Worm (Caenorhabditis elegans) whole organism, L2 larva: Measurements from ENCODE around the gene twk-9.

ENCODE experiments used
- C34F6.9 ChIP-seq: fragments of 150-350 bp; optimal IDR thresholded peaks from 2 replicates; lab custom pipeline; 2014; ENCODE audit warnings: missing biosample characterization, missing genetic modification characterization
- F13H6.1 ChIP-seq: sonication (generic microtip); optimal IDR thresholded peaks from 2 replicates; lab custom pipeline; 2016; ENCODE audit warnings: missing genetic modification characterization, missing compliant biosample characterization
- R02D3.7 ChIP-seq: fragments of 150-350 bp; optimal IDR thresholded peaks from 2 replicates; lab custom pipeline; 2014; ENCODE audit warnings: missing biosample characterization, missing genetic modification characterization
- Y55F3AM.14 ChIP-seq: fragments of 200-800 bp; sonication (Bioruptor generic); optimal IDR thresholded peaks from 2 replicates; lab custom pipeline; 2018; ENCODE audit warnings: mild to moderate bottlenecking, missing genetic modification characterization, missing compliant biosample characterization
- ZK546.5 ChIP-seq: sonication (generic microtip); optimal IDR thresholded peaks from 2 replicates; lab custom pipeline; 2017; ENCODE audit warnings: missing biosample characterization, missing genetic modification characterization
- alr-1 ChIP-seq: fragments of 150-350 bp; optimal IDR thresholded peaks from 2 replicates; lab custom pipeline; 2014; ENCODE audit warnings: missing biosample characterization, missing genetic modification characterization
- crh-2 ChIP-seq: sonication (generic microtip); optimal IDR thresholded peaks from 2 replicates; lab custom pipeline; 2017; ENCODE audit warnings: missing biosample characterization, missing genetic modification characterization
- dmd-4 ChIP-seq: sonication (generic microtip); optimal IDR thresholded peaks from 2 replicates; lab custom pipeline; 2017; ENCODE audit warnings: missing biosample characterization, missing genetic modification characterization
- elt-1 ChIP-seq: fragments of 150-350 bp; optimal IDR thresholded peaks from 2 replicates; lab custom pipeline; 2014; ENCODE audit warnings: missing biosample characterization, missing genetic modification characterization
- elt-3 ChIP-seq: sonication (generic microtip); optimal IDR thresholded peaks from 2 replicates; lab custom pipeline; 2017; ENCODE audit warnings: missing biosample characterization, missing genetic modification characterization
- fos-1 ChIP-seq: fragments of 150-350 bp; optimal IDR thresholded peaks from 2 replicates; lab custom pipeline; 2014; ENCODE audit warnings: missing biosample characterization, missing genetic modification characterization
- lin-11 ChIP-seq: fragments of 150-350 bp; sonication (generic microtip); optimal IDR thresholded peaks from 2 replicates; lab custom pipeline; 2014; ENCODE audit warnings: missing biosample characterization, missing genetic modification characterization, inconsistent platforms, mixed read lengths
- lin-13 ChIP-seq: fragments of 150-350 bp; optimal IDR thresholded peaks from 2 replicates; lab custom pipeline; 2014; ENCODE audit warnings: missing biosample characterization, missing genetic modification reagents, missing genetic modification characterization
- lsy-2 ChIP-seq, 2 experiments: fragments of 150-350 bp in 1 of 2; sonication (generic microtip) in 1 of 2; optimal IDR thresholded peaks; 2 replicates each; lab custom pipeline; 2014 to 2017; ENCODE audit warnings: missing biosample characterization in 2 of 2, missing genetic modification characterization in 2 of 2
- mab-5 ChIP-seq: fragments of 150-350 bp; optimal IDR thresholded peaks from 2 replicates; lab custom pipeline; 2014; ENCODE audit warnings: missing biosample characterization, missing genetic modification characterization
- mbf-1 ChIP-seq: sonication (generic microtip); optimal IDR thresholded peaks from 2 replicates; lab custom pipeline; 2017; ENCODE audit warnings: missing biosample characterization, missing genetic modification characterization
- mdl-1 ChIP-seq, 2 experiments: fragments of 150-350 bp in 1 of 2; sonication (generic microtip) in 1 of 2; optimal IDR thresholded peaks; 2 replicates each; lab custom pipeline; 2017; ENCODE audit warnings: missing biosample characterization in 2 of 2, missing genetic modification characterization in 2 of 2
- nhr-129 ChIP-seq: fragments of 150-350 bp; optimal IDR thresholded peaks from 2 replicates; lab custom pipeline; 2014; ENCODE audit warnings: missing biosample characterization, missing genetic modification characterization
- nhr-23 ChIP-seq: fragments of 150-350 bp; optimal IDR thresholded peaks from 2 replicates; lab custom pipeline; 2014; ENCODE audit warnings: missing biosample characterization, missing genetic modification reagents, missing genetic modification characterization
- nhr-25 ChIP-seq: fragments of 150-350 bp; sonication (generic microtip); optimal IDR thresholded peaks from 3 replicates; lab custom pipeline; 2014; ENCODE audit warnings: missing biosample characterization, missing genetic modification characterization
- nhr-6 ChIP-seq: fragments of 150-350 bp; optimal IDR thresholded peaks from 2 replicates; lab custom pipeline; 2014; ENCODE audit warnings: missing biosample characterization, missing genetic modification characterization
- nhr-77 ChIP-seq: fragments of 150-350 bp; optimal IDR thresholded peaks from 2 replicates; lab custom pipeline; 2014; ENCODE audit warnings: missing biosample characterization, missing genetic modification characterization
- peb-1 ChIP-seq: fragments of 150-350 bp; optimal IDR thresholded peaks from 2 replicates; lab custom pipeline; 2014; ENCODE audit warnings: missing biosample characterization, missing genetic modification characterization
- sem-4 ChIP-seq: fragments of 150-350 bp; optimal IDR thresholded peaks from 2 replicates; lab custom pipeline; 2014; ENCODE audit warnings: missing biosample characterization, missing genetic modification reagents, missing genetic modification characterization
- skn-1 ChIP-seq: sonication (generic microtip); optimal IDR thresholded peaks from 2 replicates; lab custom pipeline; 2017; ENCODE audit warnings: missing biosample characterization, missing genetic modification characterization
- sma-3 ChIP-seq: sonication (generic microtip); optimal IDR thresholded peaks from 2 replicates; lab custom pipeline; 2016; ENCODE audit warnings: missing genetic modification reagents, missing genetic modification characterization, missing compliant biosample characterization
- sma-9 ChIP-seq, 2 experiments: fragments of 150-350 bp in 1 of 2; sonication (generic microtip) in 1 of 2; optimal IDR thresholded peaks; 2 replicates each; lab custom pipeline; 2014 to 2016; ENCODE audit warnings: missing genetic modification characterization in 2 of 2, mild to moderate bottlenecking in 1 of 2, missing biosample characterization in 1 of 2, missing compliant biosample characterization in 1 of 2, missing genetic modification reagents in 1 of 2, moderate library complexity in 1 of 2
- snpc-4 ChIP-seq: fragments of 150-350 bp; optimal IDR thresholded peaks from 2 replicates; lab custom pipeline; 2014; ENCODE audit warnings: missing biosample characterization, missing genetic modification characterization
- unc-39 ChIP-seq: fragments of 150-350 bp; optimal IDR thresholded peaks from 2 replicates; lab custom pipeline; 2014; ENCODE audit warnings: missing biosample characterization, missing genetic modification characterization
- unc-55 ChIP-seq: fragments of 150-350 bp; sonication (generic microtip); optimal IDR thresholded peaks from 3 replicates; lab custom pipeline; 2014; ENCODE audit warnings: missing biosample characterization, missing genetic modification reagents, missing genetic modification characterization
- unc-62 ChIP-seq: fragments of 150-350 bp; optimal IDR thresholded peaks from 2 replicates; lab custom pipeline; 2014; ENCODE audit warnings: missing biosample characterization, missing genetic modification reagents, missing genetic modification characterization
- zag-1 ChIP-seq: fragments of 150-350 bp; optimal IDR thresholded peaks from 2 replicates; lab custom pipeline; 2014; ENCODE audit warnings: missing biosample characterization, missing genetic modification characterization
- ztf-1 ChIP-seq: fragments of 200-800 bp; sonication (Bioruptor generic); conservative IDR thresholded peaks from 2 replicates; pipeline ENCODE4 v1.3.6; 2022; ENCODE audit warnings: missing genetic modification characterization, missing compliant biosample characterization
- ztf-11 ChIP-seq: sonication (generic microtip); optimal IDR thresholded peaks from 2 replicates; lab custom pipeline; 2017; ENCODE audit warnings: missing biosample characterization, missing genetic modification characterization

The twk-9 gene

ce11 chrIV:9651234-9651633 lies 41.7 kb upstream of the twk-9 start, which contains the start of gene chca-1:
chca-1 (plus strand) TSS chrIV:9651394.
- no peak for TF ChIP-seq alr-1
- TF ChIP-seq sma-9 (GFP tag; optimal IDR thresholded peaks at IDR 0.05; lab: Kevin White, UChicago): peak; percentile 34
- no peak for TF ChIP-seq sma-9 (tag; optimal IDR thresholded peaks at IDR 0.05; lab: Kevin White, UChicago)
- no peak for TF ChIP-seq unc-55 (GFP tag; lab: Kevin White, UChicago)
- TF ChIP-seq ztf-11: no peak
- TF ChIP-seq fos-1 (tag; lab: Kevin White, UChicago): peak; percentile 93
- TF ChIP-seq nhr-129: peak; percentile 75
- peak; percentile 79 for TF ChIP-seq crh-2 (tag; lab: Kevin White, UChicago)
- peak in 1 of 2 experiments; percentile 53 for TF ChIP-seq lsy-2 (tag; optimal IDR thresholded peaks at IDR 0.05; lab: Kevin White, UChicago)

- TF ChIP-seq lsy-2 (tag; optimal IDR thresholded peaks at IDR 0.05; lab: Kevin White, UChicago) (peak in 1 of 2 experiments; percentile 5), snpc-4 (tag; lab: Kevin White, UChicago) (no peak), nhr-77 (tag; lab: Kevin White, UChicago) (no peak)
- TF ChIP-seq, all 48 proteins: peak for 1
Measured at ce11 chrIV:9653184-9653583, 39.8 kb upstream of the twk-9 start, which contains the start of gene F58G6.3. F58G6.3 (plus strand) TSS chrIV:9653535.

ce11 chrIV:9654017-9654416 lies 39.0 kb upstream of the twk-9 start, which contains the start of gene F58G6.7:
F58G6.7 (plus strand) TSS chrIV:9654317.
- no peak for TF ChIP-seq unc-55 (GFP tag; lab: Kevin White, UChicago)
- no peak for TF ChIP-seq zag-1 (tag; lab: Kevin White, UChicago)
- no peak for TF ChIP-seq mdl-1 (tag; optimal IDR thresholded peaks at IDR 0.05; lab: Kevin White, UChicago)
- TF ChIP-seq dmd-4 (tag; lab: Kevin White, UChicago): no peak
- TF ChIP-seq nhr-23 (tag; lab: Kevin White, UChicago): no peak
- TF ChIP-seq R02D3.7: no peak

ce11 chrIV:9655556-9655955 lies 37.4 kb upstream of the twk-9 start:
- TF ChIP-seq Y55F3AM.14: no peak
- TF ChIP-seq sma-3 (GFP tag; lab: Kevin White, UChicago): no peak
- TF ChIP-seq elt-1: no peak
- TF ChIP-seq ztf-11: no peak
- no peak for TF ChIP-seq F13H6.1 (tag; lab: Kevin White, UChicago)
- TF ChIP-seq R02D3.7: no peak
- no peak for TF ChIP-seq ztf-1 (GFP tag; lab: Robert Waterston, UW)
- no peak for TF ChIP-seq sem-4 (tag; lab: Kevin White, UChicago)
- TF ChIP-seq ZK546.5 (tag; lab: Kevin White, UChicago): no peak
- no peak for TF ChIP-seq fos-1 (tag; lab: Kevin White, UChicago)
- no peak for TF ChIP-seq nhr-6
- no peak for TF ChIP-seq peb-1

ce11 chrIV:9657753-9658152 lies 35.2 kb upstream of the twk-9 start, which contains the start of gene acc-1:
acc-1 (plus strand) TSS chrIV:9658053.
- TF ChIP-seq C34F6.9 (no peak), nhr-6 (no peak), ZK546.5 (tag; lab: Kevin White, UChicago) (no peak), elt-3 (tag; lab: Kevin White, UChicago) (no peak), mab-5 (tag; lab: Kevin White, UChicago) (no peak), lin-13 (GFP tag; lab: Kevin White, UChicago) (no peak), mbf-1 (no peak), mdl-1 (tag; optimal IDR thresholded peaks at IDR 0.05; lab: Kevin White, UChicago) (no peak), snpc-4 (tag; lab: Kevin White, UChicago) (no peak), dmd-4 (tag; lab: Kevin White, UChicago) (no peak), nhr-23 (tag; lab: Kevin White, UChicago) (no peak), sem-4 (tag; lab: Kevin White, UChicago) (no peak), F13H6.1 (tag; lab: Kevin White, UChicago) (no peak)
- TF ChIP-seq, all 48 proteins: peak for 0

ce11 chrIV:9659999-9660398 lies 33.0 kb upstream of the twk-9 start:
- TF ChIP-seq skn-1 (no peak), nhr-25 (tag; lab: Kevin White, UChicago) (no peak), F13H6.1 (tag; lab: Kevin White, UChicago) (no peak), ZK546.5 (tag; lab: Kevin White, UChicago) (no peak), ztf-1 (GFP tag; lab: Robert Waterston, UW) (no peak), mbf-1 (no peak), unc-39 (tag; lab: Kevin White, UChicago) (no peak), sem-4 (tag; lab: Kevin White, UChicago) (no peak), sma-9 (GFP tag; optimal IDR thresholded peaks at IDR 0.05; lab: Kevin White, UChicago) (no peak), sma-9 (tag; optimal IDR thresholded peaks at IDR 0.05; lab: Kevin White, UChicago) (no peak), C34F6.9 (no peak), Y55F3AM.14 (no peak), lin-13 (GFP tag; lab: Kevin White, UChicago) (no peak), unc-62 (GFP tag; lab: Kevin White, UChicago) (no peak), mdl-1 (tag; optimal IDR thresholded peaks at IDR 0.05; lab: Kevin White, UChicago) (no peak), lin-11 (tag; lab: Kevin White, UChicago) (no peak), peb-1 (no peak)
